Fruit fly (Drosophila melanogaster): ENCODE results near the gene CG44098.

Gene CG44098

dm6 chr3R:4705167-4705566, 67.8 kb downstream of the CG44098 start (continued):
- TF ChIP-seq CG8290 (GFP tag; optimal IDR thresholded peaks at IDR 0.05): peak; percentile 27
- TF ChIP-seq CG8290 (tag; optimal IDR thresholded peaks at IDR 0.05): no peak
- TF ChIP-seq kay (GFP tag; optimal IDR thresholded peaks at IDR 0.05): no peak
- no peak for TF ChIP-seq CG9817 (tag; optimal IDR thresholded peaks at IDR 0.05)
- 0 out of 3 replicates have a peak, but pooled peaks have one; percentile 5 for TF ChIP-seq CG11456 (GFP tag; IDR thresholded peaks at IDR 0.05)
- no peak for TF ChIP-seq CoRest (tag; optimal IDR thresholded peaks at IDR 0.05)
- peak; percentile 0 for TF ChIP-seq Myb (GFP tag; optimal IDR thresholded peaks at IDR 0.05)
- peak; percentile 94 for TF ChIP-seq Ets65A (GFP tag)
- no peak for TF ChIP-seq eve (GFP tag; optimal IDR thresholded peaks at IDR 0.05)
- no peak for TF ChIP-seq z (GFP tag; IDR thresholded peaks at IDR 0.05)
- no peak for TF ChIP-seq pan (optimal IDR thresholded peaks at IDR 0.05)
- no peak for TF ChIP-seq pan (GFP tag; optimal IDR thresholded peaks at IDR 0.05 in 1 of 2, IDR thresholded peaks at IDR 0.05 in 1 of 2)
- TF ChIP-seq Lhr (GFP tag; optimal IDR thresholded peaks at IDR 0.05): peak; percentile 25
- peak; percentile 22; the same call in 1 of the 2 replicates for TF ChIP-seq Scr (GFP tag; IDR thresholded peaks at IDR 0.05; ENCODE audit: partially characterized antibody)
- TF ChIP-seq chinmo (GFP tag; IDR thresholded peaks at IDR 0.05; ENCODE audit: partially characterized antibody): 0 out of 4 replicates have a peak, but pooled peaks have one; percentile 12
- no peak for TF ChIP-seq tap (tag; optimal IDR thresholded peaks at IDR 0.05)
- TF ChIP-seq CG17612 (GFP tag; IDR thresholded peaks at IDR 0.05): no peak
- no peak for TF ChIP-seq CG9215 (GFP tag; IDR thresholded peaks at IDR 0.05)
- peak; percentile 40 for TF ChIP-seq Xbp1 (GFP tag; optimal IDR thresholded peaks at IDR 0.05)
- no peak for TF ChIP-seq Hsf (GFP tag; optimal IDR thresholded peaks at IDR 0.05)
- TF ChIP-seq CG13287 (GFP tag; IDR thresholded peaks at IDR 0.05; ENCODE audit: partially characterized antibody): no peak
- no peak for TF ChIP-seq Fer1 (GFP tag; optimal IDR thresholded peaks at IDR 0.05)
- TF ChIP-seq sna (GFP tag; IDR thresholded peaks at IDR 0.05; ENCODE audit: partially characterized antibody): no peak
- peak; percentile 76 for TF ChIP-seq amos (GFP tag; IDR thresholded peaks at IDR 0.05; ENCODE audit: partially characterized antibody)
- no peak for TF ChIP-seq Six4 (GFP tag; optimal IDR thresholded peaks at IDR 0.05)
- no peak for TF ChIP-seq dati (GFP tag; IDR thresholded peaks at IDR 0.05)
- no peak for TF ChIP-seq MTF-1 (GFP tag; optimal IDR thresholded peaks at IDR 0.05; ENCODE audit: borderline replicate concordance)
- TF ChIP-seq Mad (GFP tag; optimal IDR thresholded peaks at IDR 0.05): no peak
- TF ChIP-seq gce (GFP tag; IDR thresholded peaks at IDR 0.05): no peak
- TF ChIP-seq jing (GFP tag; optimal IDR thresholded peaks at IDR 0.05): no peak
- TF ChIP-seq hb (GFP tag; IDR thresholded peaks at IDR 0.05; ENCODE audit: partially characterized antibody): peak; percentile 50; the same call in 1 of the 3 replicates
- 0 out of 3 replicates have a peak, but pooled peaks have one; percentile 16 for TF ChIP-seq CG14860 (GFP tag; IDR thresholded peaks at IDR 0.05; ENCODE audit: partially characterized antibody)
- TF ChIP-seq CG31365 (tag; optimal IDR thresholded peaks at IDR 0.05): peak; percentile 90
- TF ChIP-seq ase (GFP tag; IDR thresholded peaks at IDR 0.05): no peak
- no peak for TF ChIP-seq Hand (GFP tag; optimal IDR thresholded peaks at IDR 0.05)
- no peak for TF ChIP-seq maf-S (GFP tag; optimal IDR thresholded peaks at IDR 0.05)
- no peak for TF ChIP-seq crol (GFP tag; IDR thresholded peaks at IDR 0.05)
- no peak for TF ChIP-seq CG14965 (GFP tag; optimal IDR thresholded peaks at IDR 0.05; ENCODE audit: borderline replicate concordance)
- TF ChIP-seq CG16813 (GFP tag; IDR thresholded peaks at IDR 0.05; ENCODE audit: partially characterized antibody): peak; percentile 68
- TF ChIP-seq CG33213 (GFP tag; optimal IDR thresholded peaks at IDR 0.05): no peak
- 0 out of 2 replicates have a peak, but pooled peaks have one; percentile 26 for TF ChIP-seq nerfin-2 (GFP tag; IDR thresholded peaks at IDR 0.05; ENCODE audit: partially characterized antibody)
- no peak for TF ChIP-seq disco-r (GFP tag; optimal IDR thresholded peaks at IDR 0.05)
- peak; percentile 55; the same call in 2 of the 3 replicates for TF ChIP-seq Opbp (GFP tag; IDR thresholded peaks at IDR 0.05; ENCODE audit: partially characterized antibody)
- no peak for TF ChIP-seq CG18619 (GFP tag; optimal IDR thresholded peaks at IDR 0.05)
- peak; percentile 63 for TF ChIP-seq knrl (GFP tag; IDR thresholded peaks at IDR 0.05; ENCODE audit: partially characterized antibody)
- TF ChIP-seq CG1024 (GFP tag; IDR thresholded peaks at IDR 0.05): no peak
- TF ChIP-seq bbx (GFP tag; IDR thresholded peaks at IDR 0.05; ENCODE audit: partially characterized antibody): peak; percentile 46
- TF ChIP-seq CG3065 (GFP tag; optimal IDR thresholded peaks at IDR 0.05): no peak
- TF ChIP-seq Mes4 (GFP tag; optimal IDR thresholded peaks at IDR 0.05): no peak
- no peak for TF ChIP-seq psq (GFP tag; optimal IDR thresholded peaks at IDR 0.05)
